Fruit fly (Drosophila melanogaster) whole organism, prepupa: Measurements from ENCODE around the gene Hph.

ENCODE experiments used
- Blimp-1 ChIP-seq: fragments of 200-800 bp; sonication (Bioruptor generic); optimal IDR thresholded peaks from 3 replicates; lab custom pipeline; 2017; ENCODE audit warnings: missing biosample characterization, missing genetic modification characterization, mild to moderate bottlenecking, moderate library complexity, missing genetic modification reagents
- CG10631 ChIP-seq: fragments of 200-800 bp; sonication (Bioruptor generic); optimal IDR thresholded peaks from 2 replicates; lab custom pipeline; 2016; ENCODE audit warnings: missing biosample characterization, missing genetic modification characterization
- CG11294 ChIP-seq: fragments of 200-800 bp; sonication (Bioruptor generic); IDR thresholded peaks from 2 replicates; pipeline ENCODE4 v1.3.6; 2022; ENCODE audit warnings: missing biosample characterization, missing genetic modification characterization
- CG11762 ChIP-seq: fragments of 200-800 bp; sonication (Bioruptor generic); optimal IDR thresholded peaks from 3 replicates; lab custom pipeline; 2016; ENCODE audit warnings: missing biosample characterization, missing genetic modification characterization; ENCODE audit not compliant: insufficient read depth
- CG11902 ChIP-seq: fragments of 200-800 bp; sonication (Bioruptor generic); optimal IDR thresholded peaks from 3 replicates; lab custom pipeline; 2016; ENCODE audit warnings: missing biosample characterization, missing genetic modification characterization
- CG15336 ChIP-seq: fragments of 200-800 bp; sonication (Bioruptor generic); IDR thresholded peaks from 2 replicates; pipeline ENCODE4 v1.3.6; 2022; ENCODE audit warnings: missing biosample characterization, missing genetic modification characterization
- CG1621 ChIP-seq: fragments of 200-800 bp; sonication (Bioruptor generic); optimal IDR thresholded peaks from 3 replicates; lab custom pipeline; 2018; ENCODE audit warnings: missing biosample characterization, mild to moderate bottlenecking, missing genetic modification characterization
- CG16779 ChIP-seq: fragments of 200-800 bp; sonication (Bioruptor generic); optimal IDR thresholded peaks from 3 replicates; lab custom pipeline; 2017; ENCODE audit warnings: missing biosample characterization, mild to moderate bottlenecking, missing genetic modification characterization
- CG31627 ChIP-seq: fragments of 200-800 bp; sonication (Bioruptor generic); optimal IDR thresholded peaks from 3 replicates; lab custom pipeline; 2016; ENCODE audit warnings: missing biosample characterization, missing genetic modification characterization
- CG32006 ChIP-seq: fragments of 200-800 bp; sonication (Bioruptor generic); optimal IDR thresholded peaks from 3 replicates; lab custom pipeline; 2017; ENCODE audit warnings: missing biosample characterization, mild to moderate bottlenecking, missing genetic modification characterization
- CG34406 ChIP-seq: fragments of 200-800 bp; sonication (Bioruptor generic); optimal IDR thresholded peaks from 3 replicates; lab custom pipeline; 2016; ENCODE audit warnings: missing biosample characterization, missing genetic modification characterization
- CG4318 ChIP-seq: fragments of 200-800 bp; sonication (Bioruptor generic); optimal IDR thresholded peaks from 3 replicates; lab custom pipeline; 2017; ENCODE audit warnings: missing biosample characterization, mild to moderate bottlenecking, missing genetic modification characterization
- CG6163 ChIP-seq: fragments of 200-800 bp; sonication (Bioruptor generic); IDR thresholded peaks from 3 replicates; pipeline ENCODE4 v1.3.6; 2022; ENCODE audit warnings: missing biosample characterization, missing genetic modification characterization
- CG6792 ChIP-seq: fragments of 200-800 bp; sonication (Bioruptor generic); optimal IDR thresholded peaks from 3 replicates; lab custom pipeline; 2016; ENCODE audit warnings: missing biosample characterization, missing genetic modification characterization
- CG6808 ChIP-seq: fragments of 200-800 bp; sonication (Bioruptor generic); optimal IDR thresholded peaks from 3 replicates; lab custom pipeline; 2017; ENCODE audit warnings: missing biosample characterization, missing genetic modification characterization, mild to moderate bottlenecking, moderate library complexity, missing genetic modification reagents
- CG6854 ChIP-seq: fragments of 200-800 bp; sonication (Bioruptor generic); optimal IDR thresholded peaks from 2 replicates; lab custom pipeline; 2017; ENCODE audit warnings: missing biosample characterization, mild to moderate bottlenecking, missing genetic modification characterization
- CG7368 ChIP-seq: fragments of 200-800 bp; sonication (Bioruptor generic); optimal IDR thresholded peaks from 3 replicates; lab custom pipeline; 2016; ENCODE audit warnings: missing biosample characterization, missing genetic modification characterization
- CG8119 ChIP-seq: fragments of 200-800 bp; sonication (Bioruptor generic); IDR thresholded peaks from 3 replicates; pipeline ENCODE4 v1.3.6; 2022; ENCODE audit warnings: missing biosample characterization, missing genetic modification characterization
- Eip93F ChIP-seq: fragments of 200-800 bp; sonication (Bioruptor generic); optimal IDR thresholded peaks from 2 replicates; lab custom pipeline; 2016; ENCODE audit warnings: missing biosample characterization, mild to moderate bottlenecking, missing genetic modification characterization
- Ets21C ChIP-seq: fragments of 200-800 bp; sonication (Bioruptor generic); optimal IDR thresholded peaks from 3 replicates; lab custom pipeline; 2016; ENCODE audit warnings: missing biosample characterization, missing genetic modification characterization
- Gug ChIP-seq: fragments of 200-800 bp; sonication (Bioruptor generic); IDR thresholded peaks from 2 replicates; pipeline ENCODE4 v1.3.6; 2022; ENCODE audit warnings: missing biosample characterization, missing genetic modification characterization
- Hr38 ChIP-seq: sonication (Bioruptor generic); optimal IDR thresholded peaks from 2 replicates; lab custom pipeline; 2016; ENCODE audit warnings: missing biosample characterization, missing genetic modification characterization
- Hr4 ChIP-seq: fragments of 200-800 bp; sonication (Bioruptor generic); optimal IDR thresholded peaks from 3 replicates; lab custom pipeline; 2016; ENCODE audit warnings: missing biosample characterization, missing genetic modification characterization
- Lpt ChIP-seq: fragments of 200-800 bp; sonication (Bioruptor generic); optimal IDR thresholded peaks from 3 replicates; lab custom pipeline; 2016; ENCODE audit warnings: missing biosample characterization, missing genetic modification characterization
- Met ChIP-seq: fragments of 200-800 bp; sonication (Bioruptor generic); optimal IDR thresholded peaks from 3 replicates; lab custom pipeline; 2016; ENCODE audit warnings: missing biosample characterization, missing genetic modification characterization
- OdsH ChIP-seq: fragments of 200-800 bp; sonication (Bioruptor generic); optimal IDR thresholded peaks from 3 replicates; lab custom pipeline; 2016; ENCODE audit warnings: missing biosample characterization, missing genetic modification characterization
- Smox ChIP-seq: fragments of 200-800 bp; sonication (Bioruptor generic); optimal IDR thresholded peaks from 3 replicates; lab custom pipeline; 2016; ENCODE audit warnings: missing biosample characterization, missing genetic modification characterization
- Sox102F ChIP-seq: fragments of 200-800 bp; sonication (Bioruptor generic); optimal IDR thresholded peaks from 2 replicates; lab custom pipeline; 2016; ENCODE audit warnings: missing biosample characterization, mild to moderate bottlenecking, missing genetic modification characterization
- Sox15 ChIP-seq: fragments of 200-800 bp; sonication (Bioruptor generic); optimal IDR thresholded peaks from 3 replicates; lab custom pipeline; 2016; ENCODE audit warnings: missing biosample characterization, missing genetic modification characterization
- acj6 ChIP-seq: fragments of 200-800 bp; sonication (Bioruptor generic); optimal IDR thresholded peaks from 3 replicates; lab custom pipeline; 2016; ENCODE audit warnings: missing biosample characterization, missing genetic modification characterization
- dac ChIP-seq: fragments of 200-800 bp; sonication (Bioruptor generic); optimal IDR thresholded peaks from 2 replicates; lab custom pipeline; 2017; ENCODE audit warnings: missing biosample characterization, mild to moderate bottlenecking, missing genetic modification characterization
- dsx ChIP-seq: fragments of 200-800 bp; optimal IDR thresholded peaks from 3 replicates; lab custom pipeline; 2019; ENCODE audit warnings: missing biosample characterization, mild to moderate bottlenecking, missing genetic modification characterization, moderate library complexity; ENCODE audit not compliant: poor library complexity, severe bottlenecking
- eg ChIP-seq: fragments of 200-800 bp; sonication (Bioruptor generic); IDR thresholded peaks from 3 replicates; pipeline ENCODE4 v1.3.6; 2022; ENCODE audit warnings: missing biosample characterization, missing genetic modification characterization
- esn ChIP-seq: fragments of 200-800 bp; sonication (Bioruptor generic); optimal IDR thresholded peaks from 2 replicates; lab custom pipeline; 2016; ENCODE audit warnings: missing biosample characterization, mild to moderate bottlenecking, missing genetic modification characterization, moderate library complexity
- fd59A ChIP-seq: fragments of 200-800 bp; sonication (Bioruptor generic); optimal IDR thresholded peaks from 2 replicates; lab custom pipeline; 2017; ENCODE audit warnings: missing biosample characterization, mild to moderate bottlenecking, missing genetic modification characterization, missing genetic modification reagents
- fkh ChIP-seq: fragments of 200-800 bp; sonication (Bioruptor generic); optimal IDR thresholded peaks from 3 replicates; lab custom pipeline; 2017; ENCODE audit warnings: missing biosample characterization, mild to moderate bottlenecking, missing genetic modification characterization, moderate library complexity
- lz ChIP-seq: fragments of 200-800 bp; sonication (Bioruptor generic); optimal IDR thresholded peaks from 3 replicates; lab custom pipeline; 2016; ENCODE audit warnings: missing biosample characterization, missing genetic modification characterization
- salr ChIP-seq, 2 experiments: fragments of 200-800 bp; sonication (Bioruptor generic); optimal IDR thresholded peaks; 3 replicates each; lab custom pipeline; 2016 to 2018; ENCODE audit warnings: missing biosample characterization in 2 of 2, missing genetic modification characterization in 2 of 2, mild to moderate bottlenecking in 1 of 2
- spab ChIP-seq: fragments of 200-800 bp; sonication (Bioruptor generic); optimal IDR thresholded peaks from 2 replicates; lab custom pipeline; 2017; ENCODE audit warnings: missing biosample characterization, mild to moderate bottlenecking, missing genetic modification characterization, missing genetic modification reagents
- ss ChIP-seq, 2 experiments: fragments of 200-800 bp; sonication (Bioruptor generic); optimal IDR thresholded peaks; 2 replicates in 1 of 2; 3 replicates in 1 of 2; lab custom pipeline; 2017 to 2018; ENCODE audit warnings: mild to moderate bottlenecking in 2 of 2, missing biosample characterization in 2 of 2, missing genetic modification characterization in 2 of 2, moderate library complexity in 1 of 2
- svp ChIP-seq: fragments of 200-800 bp; sonication (Bioruptor generic); peaks from one replicate; lab custom pipeline; 2016; ENCODE audit warnings: missing biosample characterization, missing genetic modification characterization
- vri ChIP-seq: fragments of 200-800 bp; sonication (Bioruptor generic); optimal IDR thresholded peaks from 3 replicates; lab custom pipeline; 2016; ENCODE audit warnings: missing biosample characterization, mild to moderate bottlenecking, missing genetic modification characterization

Gene Hph

DNA sequence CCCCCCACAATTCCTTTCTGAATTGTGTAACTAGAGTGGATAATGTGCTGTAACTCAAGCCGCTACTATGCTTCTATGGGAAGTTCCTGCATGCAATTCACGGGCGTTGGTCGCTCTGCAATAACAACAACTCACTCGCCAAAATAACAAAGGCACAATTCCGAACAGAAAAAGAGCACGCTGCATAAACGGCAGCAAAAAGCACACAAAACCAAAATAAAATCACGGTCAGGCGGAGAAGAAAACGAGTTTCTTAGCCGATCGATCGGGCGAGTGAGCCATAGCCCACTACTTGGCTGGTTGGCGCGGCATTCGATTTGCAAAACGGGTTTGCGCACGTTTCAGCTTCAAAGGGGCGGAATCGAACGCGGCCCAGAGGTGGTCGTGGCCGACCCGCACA, 43.5 kb upstream of the Hph start (continued):
- TF ChIP-seq svp, result no peak
- TF ChIP-seq CG6854, result peak; percentile 15
- peak; percentile 73 for TF ChIP-seq CG1621 (tag; lab: Kevin White, UChicago)
- TF ChIP-seq Blimp-1 (GFP tag; lab: Kevin White, UChicago), result no peak
- no peak for TF ChIP-seq lz (GFP tag; lab: Kevin White, UChicago)
- no peak for TF ChIP-seq Sox102F (GFP tag; lab: Kevin White, UChicago)
- TF ChIP-seq esn, result no peak
- 0 out of 3 replicates have a peak, but pooled peaks have one; percentile 19 for TF ChIP-seq eg
- TF ChIP-seq CG7368 (GFP tag; lab: Kevin White, UChicago), result no peak

DNA sequence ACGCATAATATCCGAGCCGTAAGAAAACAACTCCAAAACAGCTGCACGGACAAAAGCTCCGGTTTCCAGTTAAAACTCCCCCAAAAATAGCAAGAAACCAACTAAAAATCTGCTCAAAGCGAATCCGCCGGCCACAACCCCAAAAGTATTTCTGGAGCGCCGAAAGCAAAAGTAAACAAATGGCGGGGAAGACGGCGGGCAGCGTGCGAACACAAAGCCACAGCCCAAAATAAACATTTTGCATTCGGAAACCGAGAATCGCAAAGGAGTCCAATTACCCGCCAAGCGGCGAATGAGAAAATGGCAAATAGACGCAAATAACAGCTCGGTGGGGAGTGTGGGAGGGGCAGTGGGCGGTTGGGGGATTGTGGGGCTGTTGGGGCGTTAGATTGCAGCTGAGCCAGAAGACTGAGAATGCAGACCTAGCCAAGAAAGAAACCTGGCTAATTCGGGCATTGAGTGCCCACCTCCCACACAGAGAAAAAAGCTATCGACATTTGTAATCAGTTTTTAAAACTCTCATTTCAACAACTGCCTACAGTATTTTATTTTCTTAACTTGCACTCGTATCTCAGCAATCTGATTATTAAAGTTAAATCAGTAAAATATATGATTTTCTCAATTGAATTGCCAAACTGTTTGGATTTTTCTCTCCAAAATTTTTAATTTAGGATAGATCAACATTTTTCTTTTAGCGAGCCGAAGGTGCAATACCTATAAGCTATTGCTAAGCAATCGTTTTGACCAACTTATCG, 42.5 kb upstream of the Hph start:
- no peak for TF ChIP-seq CG31627
- TF ChIP-seq CG6163 (GFP tag; lab: Robert Waterston, UW), result peak; percentile 41; the same call in 1 of the 3 replicates
- TF ChIP-seq Gug (GFP tag; lab: Robert Waterston, UW), result peak; percentile 24; the same call in 1 of the 2 replicates
- no peak for TF ChIP-seq CG6808 (GFP tag; lab: Kevin White, UChicago)
- peak; percentile 44 for TF ChIP-seq CG32006
- TF ChIP-seq fkh (GFP tag; lab: Kevin White, UChicago), result peak; percentile 61
- TF ChIP-seq eg, result peak; percentile 51; the same call in 1 of the 3 replicates
- peak; percentile 46; the same call in 1 of the 2 replicates for TF ChIP-seq CG15336 (GFP tag; lab: Robert Waterston, UW)
- TF ChIP-seq Blimp-1 (GFP tag; lab: Kevin White, UChicago), result peak; percentile 62
- TF ChIP-seq CG11902, result no peak
- TF ChIP-seq dac (GFP tag; lab: Kevin White, UChicago), result no peak
- TF ChIP-seq CG6854, result no peak
- TF ChIP-seq Met, result no peak
- peak; percentile 6 for TF ChIP-seq Hr4 (GFP tag; lab: Kevin White, UChicago)
- no peak for TF ChIP-seq CG4318
- peak in 1 of 2 experiments; percentile 15 for TF ChIP-seq salr (GFP tag; optimal IDR thresholded peaks at IDR 0.05; lab: Kevin White, UChicago)
- TF ChIP-seq OdsH, result peak; percentile 13
- TF ChIP-seq Ets21C (GFP tag; lab: Kevin White, UChicago), result no peak
- TF ChIP-seq CG8119 (GFP tag; lab: Robert Waterston, UW), result peak; percentile 38; the same call in 2 of the 3 replicates

DNA sequence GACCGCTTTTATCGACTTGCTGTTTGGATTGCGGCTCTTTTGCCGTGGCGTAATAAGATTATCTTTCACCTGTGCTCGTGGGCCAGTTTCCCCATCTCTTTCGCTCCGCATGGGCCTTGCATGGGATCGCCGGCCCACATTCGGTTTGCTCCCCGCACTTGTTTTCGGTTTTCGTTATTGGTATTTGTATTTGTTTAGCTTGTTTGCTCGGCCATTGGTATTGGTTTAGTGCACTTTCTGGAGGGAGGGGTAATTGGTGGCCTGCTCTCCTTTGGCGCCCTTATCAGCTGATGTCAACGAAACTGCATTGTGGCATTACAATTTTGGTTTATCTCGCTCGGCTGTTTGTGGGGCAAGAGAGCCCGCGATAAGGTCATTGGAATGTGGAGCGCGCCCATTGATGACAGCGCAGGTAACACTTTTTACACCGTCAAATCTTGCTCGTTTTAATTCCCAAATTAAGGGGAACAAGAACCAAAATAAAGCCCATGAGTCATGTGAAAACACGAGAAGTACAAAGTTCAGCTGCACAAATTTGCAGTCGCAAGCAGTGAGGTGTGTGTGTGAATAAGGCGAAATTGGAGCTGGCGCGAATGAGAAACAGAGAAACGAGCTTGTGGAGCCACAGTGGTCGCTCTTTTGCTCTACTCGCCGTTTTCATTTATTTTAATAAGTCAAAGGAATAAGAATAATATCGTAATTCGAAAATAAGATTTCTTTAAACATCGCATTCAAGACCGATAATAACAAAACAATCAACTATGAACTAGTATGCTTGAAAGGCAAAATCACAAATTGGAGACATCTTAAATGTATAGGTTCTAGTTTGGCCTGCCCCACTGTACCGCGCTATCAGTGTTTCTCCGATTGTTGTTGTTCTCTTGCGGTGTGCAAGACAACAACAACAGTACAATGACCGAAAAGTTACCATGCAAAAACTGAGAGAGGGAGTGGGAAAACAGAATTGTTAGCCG, 41.2 kb upstream of the Hph start:
- peak; percentile 88 for TF ChIP-seq vri (GFP tag; lab: Kevin White, UChicago)
- TF ChIP-seq ss (GFP tag; optimal IDR thresholded peaks at IDR 0.05; lab: Kevin White, UChicago), result peak; percentile 85 to 90
- peak; percentile 89 for TF ChIP-seq CG32006
- peak; percentile 87 for TF ChIP-seq CG34406 (GFP tag; lab: Kevin White, UChicago)
- peak; percentile 82 for TF ChIP-seq Sox15
- peak; percentile 91 for TF ChIP-seq CG6792
- peak; percentile 92 for TF ChIP-seq svp
- peak; percentile 91 for TF ChIP-seq Smox (GFP tag; lab: Kevin White, UChicago)
- peak; percentile 82 for TF ChIP-seq CG11902
- TF ChIP-seq Sox102F (GFP tag; lab: Kevin White, UChicago), result peak; percentile 94
- TF ChIP-seq CG16779, result peak; percentile 83
- TF ChIP-seq Blimp-1 (GFP tag; lab: Kevin White, UChicago), result peak; percentile 74
- TF ChIP-seq CG11294 (GFP tag; lab: Robert Waterston, UW), result peak; percentile 44; the same call in 1 of the 2 replicates
- peak; percentile 89 for TF ChIP-seq CG10631 (GFP tag; lab: Kevin White, UChicago)
- TF ChIP-seq dsx (GFP tag; lab: Kevin White, UChicago), result peak; percentile 80
- peak; percentile 82 for TF ChIP-seq Hr38 (GFP tag; lab: Kevin White, UChicago)
- TF ChIP-seq acj6 (GFP tag; lab: Kevin White, UChicago), result peak; percentile 92
- TF ChIP-seq fd59A, result peak; percentile 86
- peak; percentile 100 for TF ChIP-seq fkh (GFP tag; lab: Kevin White, UChicago)
- peak; percentile 11 for TF ChIP-seq Eip93F (GFP tag; lab: Kevin White, UChicago)
- TF ChIP-seq spab (GFP tag; lab: Kevin White, UChicago), result peak; percentile 84
- peak; percentile 84 for TF ChIP-seq Lpt (GFP tag; lab: Kevin White, UChicago)
- TF ChIP-seq OdsH, result peak; percentile 92
- peak; percentile 78 for TF ChIP-seq CG11762 (GFP tag; lab: Kevin White, UChicago)
- TF ChIP-seq CG6163 (GFP tag; lab: Robert Waterston, UW), result peak; percentile 92
- TF ChIP-seq CG31627, result peak; percentile 92
- TF ChIP-seq CG15336 (GFP tag; lab: Robert Waterston, UW), result peak; percentile 91
